Worm (Caenorhabditis elegans) whole organism, midembryonic: ENCODE data around the gene T27E7.4.

Experiments used
- T22C8.4 ChIP-seq: fragments of 200-800 bp; sonication (Bioruptor generic); IDR thresholded peaks from 2 replicates; pipeline ENCODE4 v1.3.6; 2022; ENCODE audit warnings: missing genetic modification characterization, missing compliant biosample characterization
- cog-1 ChIP-seq: sonication (generic microtip); optimal IDR thresholded peaks from 2 replicates; lab custom pipeline; 2016; ENCODE audit warnings: missing genetic modification characterization, missing compliant biosample characterization
- flt-1 ChIP-seq: fragments of 200-800 bp; sonication (Bioruptor generic); IDR thresholded peaks from 2 replicates; pipeline ENCODE4 v1.3.6; 2022; ENCODE audit warnings: missing genetic modification characterization, missing compliant biosample characterization
- klf-2 ChIP-seq: fragments of 200-800 bp; sonication (Bioruptor generic); conservative IDR thresholded peaks from 2 replicates; pipeline ENCODE4 v1.3.6; 2022; ENCODE audit warnings: missing genetic modification reagents, missing genetic modification characterization, missing compliant biosample characterization
- ref-1 ChIP-seq: fragments of 200-800 bp; sonication (Bioruptor generic); conservative IDR thresholded peaks from 2 replicates; pipeline ENCODE4 v1.3.6; 2022; ENCODE audit warnings: missing genetic modification reagents, missing genetic modification characterization, missing compliant biosample characterization
- ztf-23 ChIP-seq: fragments of 200-800 bp; sonication (Bioruptor generic); IDR thresholded peaks from 2 replicates; pipeline ENCODE4 v1.3.6; 2022; ENCODE audit warnings: missing genetic modification reagents, missing genetic modification characterization, missing compliant biosample characterization
- ztf-29 ChIP-seq: fragments of 200-800 bp; sonication (Bioruptor generic); IDR thresholded peaks from 2 replicates; pipeline ENCODE4 v1.3.6; 2022; ENCODE audit warnings: missing genetic modification reagents, missing genetic modification characterization, missing compliant biosample characterization

ce11 chrIV:14547292-14547691, 12.4 kb upstream of the T27E7.4 start:
- TF ChIP-seq ztf-29 (GFP tag; lab: Robert Waterston, UW), result no peak
- no peak for TF ChIP-seq flt-1 (GFP tag; lab: Robert Waterston, UW)
- no peak for TF ChIP-seq ztf-23 (GFP tag; lab: Robert Waterston, UW)
- TF ChIP-seq cog-1 (tag; lab: Kevin White, UChicago), result no peak
- TF ChIP-seq T22C8.4 (GFP tag; lab: Robert Waterston, UW), result no peak
- TF ChIP-seq klf-2 (GFP tag; lab: Robert Waterston, UW), result no peak
- TF ChIP-seq ref-1, result no peak
